Worm (Caenorhabditis elegans): ENCODE results near the gene sftd-3.

DNA sequence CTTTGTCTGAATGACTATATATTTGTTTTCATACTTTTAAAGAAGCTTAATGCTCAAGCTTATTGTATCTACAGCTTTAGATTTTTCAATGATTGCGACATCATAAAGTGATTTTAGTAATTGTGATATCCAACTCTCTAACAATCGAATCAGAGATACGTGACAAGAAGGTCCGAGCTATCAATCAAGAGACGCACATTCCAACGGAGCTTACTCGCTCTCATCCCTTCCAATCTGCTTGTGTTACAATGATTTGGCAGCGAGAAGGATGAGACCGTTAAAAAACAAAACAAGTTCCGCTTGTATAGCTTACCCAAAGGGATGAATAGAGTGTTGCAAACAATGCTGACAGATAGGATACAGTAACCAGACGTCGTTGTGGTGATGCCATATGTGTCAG lies 2.5 kb downstream of the sftd-3 start:
- TF ChIP-seq T26A5.8 (tag; optimal IDR thresholded peaks at IDR 0.05) = no peak
- no peak for TF ChIP-seq ama-1 (optimal IDR thresholded peaks at IDR 0.05)
- TF ChIP-seq ama-1 (GFP tag; optimal IDR thresholded peaks at IDR 0.05) = no peak
- no peak for TF ChIP-seq snpc-4 (GFP tag; optimal IDR thresholded peaks at IDR 0.05)
- no peak for TF ChIP-seq snpc-4 (tag; optimal IDR thresholded peaks at IDR 0.05)
- no peak for TF ChIP-seq chd-7 (tag; optimal IDR thresholded peaks at IDR 0.05)
- TF ChIP-seq let-607 (tag; optimal IDR thresholded peaks at IDR 0.05) = no peak
- no peak for TF ChIP-seq dpl-1 (GFP tag; optimal IDR thresholded peaks at IDR 0.05)
- TF ChIP-seq unc-130 (GFP tag; optimal IDR thresholded peaks at IDR 0.05) = no peak
- TF ChIP-seq hmg-20 (GFP tag; IDR thresholded peaks at IDR 0.05) = no peak
- no peak for TF ChIP-seq F57C9.4 (tag; optimal IDR thresholded peaks at IDR 0.05)
